Fruit fly (Drosophila melanogaster): Measurements from ENCODE around the gene CG33080.

Gene CG33080

dm6 chrX:5672243-5673051 is 45.1 kb downstream of the CG33080 start, which contains the start of gene RpL35 (continued):
- TF ChIP-seq GATAe (GFP tag; conservative IDR thresholded peaks at IDR 0.05) (no peak), CG7987 (GFP tag; optimal IDR thresholded peaks at IDR 0.05) (peak; percentile 51), CG11504 (tag; optimal IDR thresholded peaks at IDR 0.05) (no peak), NFAT (GFP tag; IDR thresholded peaks at IDR 0.05) (no peak), jing (GFP tag; optimal IDR thresholded peaks at IDR 0.05) (no peak), crp (GFP tag; optimal IDR thresholded peaks at IDR 0.05) (no peak), E2f1 (GFP tag; IDR thresholded peaks at IDR 0.05) (0 out of 2 replicates have a peak, but pooled peaks have one; percentile 22), CG10979 (tag; optimal IDR thresholded peaks at IDR 0.05) (peak; percentile 18), D19A (tag; optimal IDR thresholded peaks at IDR 0.05) (no peak), ara (GFP tag; IDR thresholded peaks at IDR 0.05) (no peak), CG32772 (GFP tag; IDR thresholded peaks at IDR 0.05) (no peak), CG11456 (GFP tag; IDR thresholded peaks at IDR 0.05) (0 out of 3 replicates have a peak, but pooled peaks have one; percentile 68), CG14965 (GFP tag; optimal IDR thresholded peaks at IDR 0.05; ENCODE audit: borderline replicate concordance) (no peak), Oaz (GFP tag; IDR thresholded peaks at IDR 0.05) (no peak), CG34376 (GFP tag; optimal IDR thresholded peaks at IDR 0.05) (peak; percentile 70), CG2120 (GFP tag; optimal IDR thresholded peaks at IDR 0.05) (peak; percentile 23), exex (tag; optimal IDR thresholded peaks at IDR 0.05) (no peak), Xrp1 (GFP tag; IDR thresholded peaks at IDR 0.05) (peak; percentile 23; the same call in 1 of the 2 replicates), CG6683 (GFP tag; optimal IDR thresholded peaks at IDR 0.05) (no peak), CG4404 (GFP tag; IDR thresholded peaks at IDR 0.05) (no peak), insv (GFP tag; optimal IDR thresholded peaks at IDR 0.05) (no peak), oc (tag; optimal IDR thresholded peaks at IDR 0.05) (no peak), CG12659 (GFP tag; optimal IDR thresholded peaks at IDR 0.05) (peak; percentile 72), CG15601 (tag; optimal IDR thresholded peaks at IDR 0.05) (peak; percentile 12), luna (GFP tag; optimal IDR thresholded peaks at IDR 0.05) (no peak), amos (GFP tag; IDR thresholded peaks at IDR 0.05; ENCODE audit: partially characterized antibody) (peak; percentile 55; the same call in 1 of the 2 replicates), mirr (GFP tag; optimal IDR thresholded peaks at IDR 0.05) (peak; percentile 62), Awh (GFP tag; IDR thresholded peaks at IDR 0.05) (0 out of 2 replicates have a peak, but pooled peaks have one; percentile 13), fru (optimal IDR thresholded peaks at IDR 0.05) (no peak), dysf (GFP tag; IDR thresholded peaks at IDR 0.05) (0 out of 3 replicates have a peak, but pooled peaks have one; percentile 23), ftz-f1 (GFP tag; optimal IDR thresholded peaks at IDR 0.05) (no peak), CG12769 (tag; optimal IDR thresholded peaks at IDR 0.05) (peak; percentile 61), CG15269 (tag; optimal IDR thresholded peaks at IDR 0.05) (peak; percentile 33), ATbp (GFP tag; optimal IDR thresholded peaks at IDR 0.05) (peak; percentile 30), cad (GFP tag; optimal IDR thresholded peaks at IDR 0.05) (no peak), CG43689 (GFP tag; IDR thresholded peaks at IDR 0.05) (no peak), usp (GFP tag; optimal IDR thresholded peaks at IDR 0.05) (no peak), Meics (GFP tag; optimal IDR thresholded peaks at IDR 0.05) (peak; percentile 51), CG13775 (GFP tag; optimal IDR thresholded peaks at IDR 0.05) (peak; percentile 22), CG2678 (tag; optimal IDR thresholded peaks at IDR 0.05) (peak; percentile 41), hth (optimal IDR thresholded peaks at IDR 0.05) (no peak), psq (GFP tag; optimal IDR thresholded peaks at IDR 0.05) (no peak), CG16863 (GFP tag; optimal IDR thresholded peaks at IDR 0.05) (peak; percentile 3), HmgD (GFP tag; optimal IDR thresholded peaks at IDR 0.05) (no peak), repo (GFP tag; optimal IDR thresholded peaks at IDR 0.05) (no peak), eyg (GFP tag; optimal IDR thresholded peaks at IDR 0.05) (peak; percentile 30), jumu (GFP tag; optimal IDR thresholded peaks at IDR 0.05) (peak; percentile 18), twi (tag; optimal IDR thresholded peaks at IDR 0.05) (no peak), CG1792 (GFP tag; optimal IDR thresholded peaks at IDR 0.05) (no peak), gsb (GFP tag; IDR thresholded peaks at IDR 0.05) (no peak)

All from whole organism, embryonic.